Worm (Caenorhabditis elegans) whole organism, L4/young adult: ENCODE results near the gene nspf-2.

ENCODE experiments used
- W03F9.2 ChIP-seq: fragments of 150-350 bp; optimal IDR thresholded peaks from 2 replicates; lab custom pipeline; 2014; ENCODE audit warnings: missing biosample characterization, missing genetic modification characterization
- dao-5 ChIP-seq: sonication (generic microtip); optimal IDR thresholded peaks from 2 replicates; lab custom pipeline; 2016; ENCODE audit warnings: missing genotype, missing genetic modification characterization, moderate library complexity, missing compliant biosample characterization
- him-1 ChIP-seq: sonication (generic microtip); optimal IDR thresholded peaks from 2 replicates; lab custom pipeline; 2016; ENCODE audit warnings: missing genotype, missing genetic modification reagents, missing genetic modification characterization, missing compliant biosample characterization

ce11 chrII:2710919-2711318, 22.2 kb downstream of the nspf-2 start, which contains the start of gene T05A8.2:
- TF ChIP-seq dao-5 (tag; lab: Kevin White, UChicago) (no peak), him-1 (tag; lab: Kevin White, UChicago) (no peak), W03F9.2 (no peak)
